Worm (Caenorhabditis elegans) whole organism, mixed stage, embryonic: Measurements from ENCODE around the gene gbas-1.
"Not testable (repeated sequence)": the region's sequence is repeated elsewhere in the genome, so short reads cannot be mapped to it uniquely, and the experiment has no call there.

Source experiments
- ces-1 ChIP-seq: fragments of 150-350 bp; optimal IDR thresholded peaks from 2 replicates; lab custom pipeline; 2014; ENCODE audit warnings: missing biosample characterization, missing genetic modification reagents, missing genetic modification characterization
- elt-1 ChIP-seq: sonication (generic microtip); optimal IDR thresholded peaks from 2 replicates; lab custom pipeline; 2017; ENCODE audit warnings: missing genetic modification characterization, mild to moderate bottlenecking, missing compliant biosample characterization, antibody characterized with exemption, moderate library complexity, borderline replicate concordance; ENCODE audit not compliant: insufficient read depth
- elt-3 ChIP-seq: fragments of 150-350 bp; optimal IDR thresholded peaks from 2 replicates; lab custom pipeline; 2014; ENCODE audit warnings: missing biosample characterization, missing genetic modification characterization
- lsy-2 ChIP-seq: fragments of 150-350 bp; optimal IDR thresholded peaks from 2 replicates; lab custom pipeline; 2014; ENCODE audit warnings: missing biosample characterization, missing genetic modification characterization
- mab-5 ChIP-seq: fragments of 150-350 bp; optimal IDR thresholded peaks from 2 replicates; lab custom pipeline; 2014; ENCODE audit warnings: missing biosample characterization, missing genetic modification characterization
- nhr-237 ChIP-seq: fragments of 150-350 bp; optimal IDR thresholded peaks from 2 replicates; lab custom pipeline; 2014; ENCODE audit warnings: missing biosample characterization, missing genetic modification characterization
- pha-4 ChIP-seq: fragments of 150-350 bp; optimal IDR thresholded peaks from 2 replicates; lab custom pipeline; 2018; ENCODE audit warnings: missing biosample characterization, missing genetic modification reagents, missing genetic modification characterization
- unc-120 ChIP-seq: sonication (generic microtip); optimal IDR thresholded peaks from 2 replicates; lab custom pipeline; 2017; ENCODE audit warnings: missing genetic modification characterization, missing compliant biosample characterization; ENCODE audit not compliant: poor library complexity, severe bottlenecking
- unc-39 ChIP-seq: fragments of 150-350 bp; optimal IDR thresholded peaks from 2 replicates; lab custom pipeline; 2014; ENCODE audit warnings: missing biosample characterization, missing genetic modification characterization
- unc-62 ChIP-seq: fragments of 150-350 bp; optimal IDR thresholded peaks from 2 replicates; lab custom pipeline; 2014; ENCODE audit warnings: missing biosample characterization, missing genetic modification reagents, missing genetic modification characterization
- ztf-11 ChIP-seq: fragments of 150-350 bp; optimal IDR thresholded peaks from 2 replicates; lab custom pipeline; 2014; ENCODE audit warnings: missing biosample characterization, missing genetic modification characterization

ce11 chrII:2534459-2534858 is 29.8 kb downstream of the gbas-1 start, which contains the start of gene K02F6.5:
- TF ChIP-seq mab-5; ztf-11; elt-3; unc-39 (tag; lab: Kevin White, UChicago); unc-120 (tag; lab: Kevin White, UChicago); nhr-237 (tag; lab: Kevin White, UChicago); ces-1 (GFP tag; lab: Kevin White, UChicago); elt-1; unc-62 (GFP tag; lab: Kevin White, UChicago); lsy-2 (tag; lab: Kevin White, UChicago); pha-4: not testable (repeated sequence)
